Fruit fly (Drosophila melanogaster): ENCODE results near the gene kuk.

- TF ChIP-seq psq (optimal IDR thresholded peaks at IDR 0.05) (no peak), Myc (optimal IDR thresholded peaks at IDR 0.05) (no peak), ttk (optimal IDR thresholded peaks at IDR 0.05) (no peak)
Measured at dm6 chr3R:17124177-17124576, 44.1 kb downstream of the kuk start, which contains the start of gene CG45079.

All from Kc167 (cell line).